Worm (Caenorhabditis elegans): ENCODE data around the gene dpf-4.

dpf-4 gene

ce11 chrIII:5878215-5878614 is 19.1 kb downstream of the dpf-4 start, which contains the start of the genes mig-21 and F01F1.2:
mig-21 (minus strand) TSS chrIII:5878380.
F01F1.2 (plus strand) TSS chrIII:5878554.
- TF ChIP-seq lsy-2 (tag; optimal IDR thresholded peaks at IDR 0.05) (peak in 1 of 2 experiments; percentile 75), gei-8 (GFP tag; optimal IDR thresholded peaks at IDR 0.05) (no peak), nhr-111 (GFP tag; optimal IDR thresholded peaks at IDR 0.05) (no peak), lim-7 (GFP tag; IDR thresholded peaks at IDR 0.05) (no peak), nhr-48 (tag; optimal IDR thresholded peaks at IDR 0.05) (no peak), unc-130 (GFP tag; optimal IDR thresholded peaks at IDR 0.05) (no peak), F49E8.2 (tag; optimal IDR thresholded peaks at IDR 0.05; ENCODE audit: borderline replicate concordance) (no peak), ceh-28 (tag; optimal IDR thresholded peaks at IDR 0.05) (no peak), nhr-42 (GFP tag; IDR thresholded peaks at IDR 0.05) (no peak), mes-2 (tag; optimal IDR thresholded peaks at IDR 0.05; ENCODE audit: poor library complexity, severe bottlenecking) (peak; percentile 31), Y48G9A.11 (GFP tag; IDR thresholded peaks at IDR 0.05) (no peak), lin-38 (GFP tag; IDR thresholded peaks at IDR 0.05) (peak; percentile 49; the same call in 1 of the 2 replicates), zip-11 (GFP tag; IDR thresholded peaks at IDR 0.05) (no peak), zip-2 (tag; optimal IDR thresholded peaks at IDR 0.05) (no peak), lin-15B (tag; optimal IDR thresholded peaks at IDR 0.05) (no peak), spr-3 (GFP tag; optimal IDR thresholded peaks at IDR 0.05) (no peak), skn-1 (tag; optimal IDR thresholded peaks at IDR 0.05) (no peak), madf-5 (GFP tag; IDR thresholded peaks at IDR 0.05) (no peak), ceh-44 (GFP tag; IDR thresholded peaks at IDR 0.05) (no peak)

ce11 chrIII:5879291-5879968 is 20.3 kb downstream of the dpf-4 start, which contains the start of gene hpo-10:
hpo-10 (plus strand) TSS chrIII:5879489.
- TF ChIP-seq nhr-77 (tag; optimal IDR thresholded peaks at IDR 0.05) (no peak), Y75B8A.6 (GFP tag; IDR thresholded peaks at IDR 0.05) (no peak), lin-38 (GFP tag; IDR thresholded peaks at IDR 0.05) (peak; percentile 37; the same call in 1 of the 2 replicates), hlh-30 (tag; optimal IDR thresholded peaks at IDR 0.05; ENCODE audit: insufficient read depth) (peak; percentile 22), nhr-6 (tag; optimal IDR thresholded peaks at IDR 0.05) (peak; percentile 43), lsy-2 (tag; optimal IDR thresholded peaks at IDR 0.05) (peak in 1 of 2 experiments; percentile 65), pha-4 (GFP tag; IDR thresholded peaks at IDR 0.05) (no peak), pha-4 (tag; optimal IDR thresholded peaks at IDR 0.05) (no peak), ztf-11 (tag; optimal IDR thresholded peaks at IDR 0.05) (no peak), lin-39 (tag; optimal IDR thresholded peaks at IDR 0.05) (no peak), dve-1 (tag; optimal IDR thresholded peaks at IDR 0.05; ENCODE audit: insufficient read depth) (peak; percentile 48), ztf-7 (tag; optimal IDR thresholded peaks at IDR 0.05) (no peak), dpl-1 (GFP tag; optimal IDR thresholded peaks at IDR 0.05) (peak; percentile 12), daf-16 (GFP tag; optimal IDR thresholded peaks at IDR 0.05) (no peak), daf-16 (tag; optimal IDR thresholded peaks at IDR 0.05) (peak; percentile 31), mes-2 (tag; optimal IDR thresholded peaks at IDR 0.05; ENCODE audit: poor library complexity, severe bottlenecking) (peak; percentile 55), mep-1 (tag; optimal IDR thresholded peaks at IDR 0.05) (peak; percentile 32), T20F7.1 (GFP tag; optimal IDR thresholded peaks at IDR 0.05) (peak; percentile 89), aha-1 (tag) (peak; percentile 96), skn-1 (tag; optimal IDR thresholded peaks at IDR 0.05) (no peak), nhr-237 (tag; optimal IDR thresholded peaks at IDR 0.05) (no peak)

- TF ChIP-seq F49E8.2 (tag; optimal IDR thresholded peaks at IDR 0.05; ENCODE audit: borderline replicate concordance): no peak
- TF ChIP-seq nhr-102 (tag; optimal IDR thresholded peaks at IDR 0.05): no peak
- TF ChIP-seq dpl-1 (GFP tag; optimal IDR thresholded peaks at IDR 0.05): no peak
- 0 out of 2 replicates have a peak, but pooled peaks have one; percentile 16 for TF ChIP-seq T26A8.4 (GFP tag; IDR thresholded peaks at IDR 0.05)
- peak; percentile 33 for TF ChIP-seq lin-38 (GFP tag; IDR thresholded peaks at IDR 0.05)
- no peak for TF ChIP-seq snpc-4 (tag; optimal IDR thresholded peaks at IDR 0.05)
- no peak for TF ChIP-seq tag-97 (GFP tag; IDR thresholded peaks at IDR 0.05)
- no peak for TF ChIP-seq hmg-1.1 (GFP tag; IDR thresholded peaks at IDR 0.05)
- TF ChIP-seq lim-7 (GFP tag; IDR thresholded peaks at IDR 0.05): no peak
These were observed 23.2 kb downstream of the dpf-4 start for ce11 chrIII:5882284-5882683.

Data from whole organism, L4 larva.